Worm (Caenorhabditis elegans) whole organism, L4 larva: ENCODE data around the gene sur-5.
A peak's percentile ranks its signal among the peaks of the same experiment; 100 is the strongest.

ENCODE experiments used
- D1046.2 ChIP-seq: fragments of 200-800 bp; sonication (Bioruptor generic); IDR thresholded peaks from 2 replicates; pipeline ENCODE4 v1.3.6; 2022; ENCODE audit warnings: missing genetic modification characterization, missing compliant biosample characterization
- F10B5.3 ChIP-seq: sonication (generic microtip); optimal IDR thresholded peaks from 2 replicates; lab custom pipeline; 2016; ENCODE audit warnings: mild to moderate bottlenecking, missing genetic modification characterization, missing compliant biosample characterization
- R02D3.7 ChIP-seq: fragments of 150-350 bp; sonication (generic microtip); optimal IDR thresholded peaks from 3 replicates; lab custom pipeline; 2014; ENCODE audit warnings: missing biosample characterization, missing genetic modification characterization
- T26A8.4 ChIP-seq: fragments of 200-800 bp; sonication (Bioruptor generic); IDR thresholded peaks from 2 replicates; pipeline ENCODE4 v1.3.6; 2022; ENCODE audit warnings: missing genetic modification characterization, missing compliant biosample characterization
- Y5F2A.4 ChIP-seq: fragments of 200-800 bp; sonication (Bioruptor generic); optimal IDR thresholded peaks from 2 replicates; lab custom pipeline; 2018; ENCODE audit warnings: mild to moderate bottlenecking, missing genetic modification characterization, missing compliant biosample characterization
- Y75B8A.6 ChIP-seq: fragments of 200-800 bp; sonication (Bioruptor generic); IDR thresholded peaks from 2 replicates; pipeline ENCODE4 v1.3.6; 2022; ENCODE audit warnings: missing genetic modification reagents, missing genetic modification characterization, missing compliant biosample characterization
- ZK546.5 ChIP-seq, 2 experiments: sonication (generic microtip); optimal IDR thresholded peaks; 2 replicates each; lab custom pipeline; 2017; ENCODE audit warnings: missing biosample characterization in 2 of 2, missing genetic modification characterization in 2 of 2
- aha-1 ChIP-seq: fragments of 150-350 bp; peaks from one replicate; lab custom pipeline; 2014; ENCODE audit warnings: missing biosample characterization, missing genetic modification characterization
- arid-1 ChIP-seq: fragments of 200-800 bp; sonication (Bioruptor generic); conservative IDR thresholded peaks from 2 replicates; pipeline ENCODE4 v1.3.6; 2022; ENCODE audit warnings: missing genetic modification reagents, missing genetic modification characterization, missing compliant biosample characterization
- attf-4 ChIP-seq: sonication (generic microtip); optimal IDR thresholded peaks from 3 replicates; lab custom pipeline; 2017; ENCODE audit warnings: missing biosample characterization, missing genetic modification characterization
- ceh-28 ChIP-seq: fragments of 150-350 bp; optimal IDR thresholded peaks from 2 replicates; lab custom pipeline; 2014; ENCODE audit warnings: missing biosample characterization, missing genetic modification reagents, missing genetic modification characterization
- cey-2 ChIP-seq: sonication (generic microtip); optimal IDR thresholded peaks from 3 replicates; lab custom pipeline; 2017; ENCODE audit warnings: missing genetic modification characterization, mild to moderate bottlenecking, missing compliant biosample characterization, antibody characterized with exemption, borderline replicate concordance; ENCODE audit not compliant: insufficient read depth
- ctbp-1 ChIP-seq: fragments of 200-800 bp; sonication (Bioruptor generic); IDR thresholded peaks from 2 replicates; pipeline ENCODE4 v1.3.6; 2022; ENCODE audit warnings: missing genetic modification reagents, missing genetic modification characterization, missing compliant biosample characterization
- daf-16 ChIP-seq, 3 experiments: sonication (generic microtip); optimal IDR thresholded peaks; 2 replicates each; lab custom pipeline; 2016 to 2017; ENCODE audit warnings: missing genetic modification characterization in 3 of 3, missing genetic modification reagents in 3 of 3, mild to moderate bottlenecking in 2 of 3, missing compliant biosample characterization in 2 of 3, missing biosample characterization in 1 of 3, moderate library complexity in 1 of 3
- daf-19 ChIP-seq: fragments of 200-800 bp; sonication (Bioruptor generic); conservative IDR thresholded peaks from 2 replicates; pipeline ENCODE4 v1.3.6; 2022; ENCODE audit warnings: missing genetic modification characterization, missing compliant biosample characterization
- daf-8 ChIP-seq: fragments of 200-800 bp; sonication (Bioruptor generic); IDR thresholded peaks from 2 replicates; pipeline ENCODE4 v1.3.6; 2022; ENCODE audit warnings: missing genetic modification characterization, missing compliant biosample characterization
- dmd-8 ChIP-seq: fragments of 200-800 bp; sonication (Bioruptor generic); IDR thresholded peaks from 2 replicates; pipeline ENCODE4 v1.3.6; 2022; ENCODE audit warnings: missing genetic modification characterization, missing compliant biosample characterization
- dmd-9 ChIP-seq: fragments of 200-800 bp; sonication (Bioruptor generic); IDR thresholded peaks from 2 replicates; pipeline ENCODE4 v1.3.6; 2022; ENCODE audit warnings: missing genetic modification reagents, missing genetic modification characterization, missing compliant biosample characterization
- dpl-1 ChIP-seq: fragments of 150-350 bp; optimal IDR thresholded peaks from 2 replicates; lab custom pipeline; 2014; ENCODE audit warnings: missing biosample characterization, missing genetic modification reagents, missing genetic modification characterization
- egl-27 ChIP-seq: sonication (generic microtip); optimal IDR thresholded peaks from 3 replicates; lab custom pipeline; 2017; ENCODE audit warnings: missing biosample characterization, missing genetic modification reagents, missing genetic modification characterization
- fkh-10 ChIP-seq: fragments of 150-350 bp; optimal IDR thresholded peaks from 2 replicates; lab custom pipeline; 2014; ENCODE audit warnings: missing biosample characterization, missing genetic modification reagents, missing genetic modification characterization
- hlh-30 ChIP-seq: sonication (generic microtip); optimal IDR thresholded peaks from 2 replicates; lab custom pipeline; 2017; ENCODE audit warnings: antibody characterized with exemption, mild to moderate bottlenecking, missing genetic modification characterization, missing compliant biosample characterization; ENCODE audit not compliant: insufficient read depth
- hmg-1.1 ChIP-seq: fragments of 200-800 bp; sonication (Bioruptor generic); IDR thresholded peaks from 2 replicates; pipeline ENCODE4 v1.3.6; 2022; ENCODE audit warnings: missing genetic modification reagents, missing genetic modification characterization, missing compliant biosample characterization
- jun-1 ChIP-seq: fragments of 150-350 bp; optimal IDR thresholded peaks from 2 replicates; lab custom pipeline; 2014; ENCODE audit warnings: missing biosample characterization, missing genetic modification reagents, missing genetic modification characterization
- lim-7 ChIP-seq: fragments of 200-800 bp; sonication (Bioruptor generic); IDR thresholded peaks from 2 replicates; pipeline ENCODE4 v1.3.6; 2022; ENCODE audit warnings: missing genetic modification characterization, missing compliant biosample characterization
- lin-1 ChIP-seq: fragments of 200-800 bp; sonication (Bioruptor generic); IDR thresholded peaks from 2 replicates; pipeline ENCODE4 v1.3.6; 2022; ENCODE audit warnings: missing genetic modification reagents, missing genetic modification characterization, missing compliant biosample characterization
- madf-9 ChIP-seq: fragments of 200-800 bp; sonication (Bioruptor generic); conservative IDR thresholded peaks from 2 replicates; pipeline ENCODE4 v1.3.6; 2022; ENCODE audit warnings: missing genetic modification reagents, missing genetic modification characterization, missing compliant biosample characterization
- mep-1 ChIP-seq: fragments of 150-350 bp; sonication (generic microtip); optimal IDR thresholded peaks from 3 replicates; lab custom pipeline; 2014; ENCODE audit warnings: missing biosample characterization, missing genetic modification characterization
- nhr-102 ChIP-seq: sonication (generic microtip); optimal IDR thresholded peaks from 2 replicates; lab custom pipeline; 2016; ENCODE audit warnings: mild to moderate bottlenecking, missing genetic modification characterization, moderate library complexity, missing compliant biosample characterization
- nhr-11 ChIP-seq: fragments of 150-350 bp; optimal IDR thresholded peaks from 2 replicates; lab custom pipeline; 2014; ENCODE audit warnings: missing biosample characterization, missing genetic modification characterization
- nhr-111 ChIP-seq: fragments of 200-800 bp; sonication (Bioruptor generic); optimal IDR thresholded peaks from 2 replicates; lab custom pipeline; 2018; ENCODE audit warnings: mild to moderate bottlenecking, missing genetic modification characterization, missing compliant biosample characterization
- nhr-28 ChIP-seq: fragments of 150-350 bp; optimal IDR thresholded peaks from 2 replicates; lab custom pipeline; 2014; ENCODE audit warnings: missing biosample characterization, missing genetic modification characterization
- nhr-41 ChIP-seq: fragments of 200-800 bp; sonication (Bioruptor generic); IDR thresholded peaks from 2 replicates; pipeline ENCODE4 v1.3.6; 2022; ENCODE audit warnings: missing genetic modification reagents, missing genetic modification characterization, missing compliant biosample characterization
- nhr-42 ChIP-seq: fragments of 200-800 bp; sonication (Bioruptor generic); IDR thresholded peaks from 2 replicates; pipeline ENCODE4 v1.3.6; 2022; ENCODE audit warnings: missing genetic modification characterization, missing compliant biosample characterization
- nhr-76 ChIP-seq: fragments of 150-350 bp; optimal IDR thresholded peaks from 2 replicates; lab custom pipeline; 2014; ENCODE audit warnings: missing biosample characterization, missing genetic modification characterization
- pha-4 ChIP-seq, 2 experiments: fragments of 150-350 bp in 1 of 2; fragments of 200-800 bp in 1 of 2; sonication (Bioruptor generic) in 1 of 2; IDR thresholded peaks in 1 of 2; optimal IDR thresholded peaks in 1 of 2; 2 replicates each; pipeline versions ENCODE4 v1.3.6 to Lab custom; 2014 to 2022; ENCODE audit warnings: missing genetic modification characterization in 2 of 2, missing genetic modification reagents in 2 of 2, missing biosample characterization in 1 of 2, missing compliant biosample characterization in 1 of 2
- php-3 ChIP-seq: fragments of 200-800 bp; sonication (Bioruptor generic); IDR thresholded peaks from 2 replicates; pipeline ENCODE4 v1.3.6; 2022; ENCODE audit warnings: missing genetic modification reagents, missing genetic modification characterization, missing compliant biosample characterization
- pqm-1 ChIP-seq: sonication (generic microtip); optimal IDR thresholded peaks from 2 replicates; lab custom pipeline; 2017; ENCODE audit warnings: missing biosample characterization, missing genetic modification characterization
- rbr-2 ChIP-seq: sonication (generic microtip); optimal IDR thresholded peaks from 2 replicates; lab custom pipeline; 2016; ENCODE audit warnings: missing genotype, missing genetic modification characterization, missing compliant biosample characterization
- sdz-12 ChIP-seq: fragments of 200-800 bp; sonication (Bioruptor generic); optimal IDR thresholded peaks from 2 replicates; lab custom pipeline; 2018; ENCODE audit warnings: mild to moderate bottlenecking, missing genetic modification characterization, missing compliant biosample characterization
- skn-1 ChIP-seq: fragments of 150-350 bp; optimal IDR thresholded peaks from 2 replicates; lab custom pipeline; 2014; ENCODE audit warnings: missing biosample characterization, missing genetic modification characterization
- snpc-1.2 ChIP-seq: fragments of 200-800 bp; sonication (Bioruptor generic); IDR thresholded peaks from 2 replicates; pipeline ENCODE4 v1.3.6; 2022; ENCODE audit warnings: missing genetic modification reagents, missing genetic modification characterization, missing compliant biosample characterization
- spr-1 ChIP-seq: sonication (generic microtip); optimal IDR thresholded peaks from 2 replicates; lab custom pipeline; 2016; ENCODE audit warnings: mild to moderate bottlenecking, missing genetic modification characterization, missing compliant biosample characterization
- spr-3 ChIP-seq: fragments of 200-800 bp; sonication (Bioruptor generic); optimal IDR thresholded peaks from 2 replicates; lab custom pipeline; 2018; ENCODE audit warnings: mild to moderate bottlenecking, missing genetic modification characterization, missing compliant biosample characterization
- tag-97 ChIP-seq: fragments of 200-800 bp; sonication (Bioruptor generic); IDR thresholded peaks from 2 replicates; pipeline ENCODE4 v1.3.6; 2022; ENCODE audit warnings: missing genetic modification characterization, missing compliant biosample characterization
- unc-130 ChIP-seq: sonication (generic microtip); optimal IDR thresholded peaks from 2 replicates; lab custom pipeline; 2016; ENCODE audit warnings: missing genetic modification reagents, missing genetic modification characterization, missing compliant biosample characterization
- zip-2 ChIP-seq: fragments of 150-350 bp; optimal IDR thresholded peaks from 2 replicates; lab custom pipeline; 2014; ENCODE audit warnings: missing biosample characterization, missing genetic modification characterization
- ztf-11 ChIP-seq: fragments of 150-350 bp; optimal IDR thresholded peaks from 2 replicates; lab custom pipeline; 2014; ENCODE audit warnings: missing biosample characterization, missing genetic modification characterization
- ztf-7 ChIP-seq: fragments of 150-350 bp; optimal IDR thresholded peaks from 2 replicates; lab custom pipeline; 2014; ENCODE audit warnings: missing biosample characterization, missing genetic modification characterization

Gene sur-5

ce11 chrX:7264591-7265306, 40.6 kb downstream of the sur-5 start (continued):
- TF ChIP-seq daf-8 (GFP tag; lab: Robert Waterston, UW) (no peak), zip-2 (tag; lab: Kevin White, UChicago) (peak; percentile 57), nhr-28 (tag; lab: Kevin White, UChicago) (peak; percentile 91), nhr-11 (peak; percentile 77), dpl-1 (GFP tag; lab: Kevin White, UChicago) (peak; percentile 66), attf-4 (tag; lab: Kevin White, UChicago) (peak; percentile 21), spr-3 (peak; percentile 41), F10B5.3 (tag; lab: Kevin White, UChicago) (peak; percentile 28), ztf-7 (tag; lab: Kevin White, UChicago) (no peak), php-3 (0 out of 2 replicates have a peak, but pooled peaks have one; percentile 52), daf-16 (GFP tag; optimal IDR thresholded peaks at IDR 0.05; lab: Kevin White, UChicago) (peak; percentile 57), daf-16 (tag; optimal IDR thresholded peaks at IDR 0.05; lab: Kevin White, UChicago) (peak; percentile 82), ceh-28 (tag; lab: Kevin White, UChicago) (peak; percentile 4), spr-1 (peak; percentile 83), dmd-9 (GFP tag; lab: Robert Waterston, UW) (0 out of 2 replicates have a peak, but pooled peaks have one; percentile 26), tag-97 (GFP tag; lab: Robert Waterston, UW) (no peak), nhr-76 (tag; lab: Kevin White, UChicago) (no peak), hlh-30 (tag; lab: Kevin White, UChicago) (peak; percentile 81), D1046.2 (no peak), dmd-8 (GFP tag; lab: Robert Waterston, UW) (0 out of 2 replicates have a peak, but pooled peaks have one; percentile 9), Y75B8A.6 (GFP tag; lab: Robert Waterston, UW) (no peak), lim-7 (GFP tag; lab: Robert Waterston, UW) (0 out of 2 replicates have a peak, but pooled peaks have one; percentile 56), ZK546.5 (tag; optimal IDR thresholded peaks at IDR 0.05; lab: Kevin White, UChicago) (no peak), ztf-11 (tag; lab: Kevin White, UChicago) (no peak), cey-2 (tag; lab: Kevin White, UChicago) (no peak), rbr-2 (tag; lab: Kevin White, UChicago) (peak; percentile 96), R02D3.7 (tag; lab: Kevin White, UChicago) (peak; percentile 1), arid-1 (GFP tag; lab: Robert Waterston, UW) (peak; percentile 85), daf-19 (GFP tag; lab: Robert Waterston, UW) (no peak), lin-1 (GFP tag; lab: Robert Waterston, UW) (no peak), skn-1 (no peak), nhr-42 (GFP tag; lab: Robert Waterston, UW) (0 out of 2 replicates have a peak, but pooled peaks have one; percentile 56), nhr-111 (GFP tag; lab: Kevin White, UChicago) (no peak), mep-1 (peak; percentile 98), T26A8.4 (peak; percentile 86), madf-9 (peak; percentile 68; the same call in 1 of the 2 replicates), Y5F2A.4 (GFP tag; lab: Kevin White, UChicago) (no peak), snpc-1.2 (no peak), pqm-1 (peak; percentile 43), nhr-41 (GFP tag; lab: Robert Waterston, UW) (peak; percentile 85), aha-1 (peak; percentile 100), egl-27 (tag; lab: Kevin White, UChicago) (no peak), nhr-102 (tag; lab: Kevin White, UChicago) (peak; percentile 71), ctbp-1 (GFP tag; lab: Robert Waterston, UW) (peak; percentile 94), jun-1 (tag; lab: Kevin White, UChicago) (peak; percentile 61), hmg-1.1 (GFP tag; lab: Robert Waterston, UW) (peak; percentile 96), pha-4 (GFP tag; IDR thresholded peaks at IDR 0.05; lab: Robert Waterston, UW) (no peak), pha-4 (tag; optimal IDR thresholded peaks at IDR 0.05; lab: Kevin White, UChicago) (no peak), fkh-10 (GFP tag; lab: Kevin White, UChicago) (peak; percentile 79), sdz-12 (GFP tag; lab: Kevin White, UChicago) (no peak), unc-130 (GFP tag; lab: Kevin White, UChicago) (no peak)
